Worm (Caenorhabditis elegans) whole organism, mixed stage, embryonic: Measurements from ENCODE around the gene spe-42.
A peak's percentile ranks its signal among the peaks of the same experiment; 100 is the strongest.

Source experiments
- M03D4.4 ChIP-seq: sonication (generic microtip); optimal IDR thresholded peaks from 2 replicates; lab custom pipeline; 2017; ENCODE audit warnings: mild to moderate bottlenecking, missing genetic modification characterization, missing compliant biosample characterization
- bed-3 ChIP-seq: fragments of 200-800 bp; sonication (Bioruptor generic); optimal IDR thresholded peaks from 3 replicates; lab custom pipeline; 2018; ENCODE audit warnings: mild to moderate bottlenecking, missing genetic modification characterization, moderate library complexity, missing compliant biosample characterization
- blmp-1 ChIP-seq: fragments of 150-350 bp; optimal IDR thresholded peaks from 2 replicates; lab custom pipeline; 2014; ENCODE audit warnings: missing biosample characterization, missing genetic modification characterization
- ceh-39 ChIP-seq: fragments of 150-350 bp; optimal IDR thresholded peaks from 2 replicates; lab custom pipeline; 2014; ENCODE audit warnings: missing biosample characterization, missing genetic modification characterization
- ceh-43 ChIP-seq: fragments of 200-800 bp; sonication (Bioruptor generic); optimal IDR thresholded peaks from 2 replicates; lab custom pipeline; 2018; ENCODE audit warnings: mild to moderate bottlenecking, missing genetic modification characterization, moderate library complexity, missing compliant biosample characterization
- ceh-83 ChIP-seq: fragments of 200-800 bp; sonication (Bioruptor generic); optimal IDR thresholded peaks from 2 replicates; lab custom pipeline; 2018; ENCODE audit warnings: mild to moderate bottlenecking, missing genetic modification characterization, missing compliant biosample characterization
- drap-1 ChIP-seq: fragments of 200-800 bp; sonication (Bioruptor generic); optimal IDR thresholded peaks from 3 replicates; lab custom pipeline; 2018; ENCODE audit warnings: mild to moderate bottlenecking, missing genetic modification characterization, missing compliant biosample characterization
- elt-3 ChIP-seq: fragments of 150-350 bp; optimal IDR thresholded peaks from 2 replicates; lab custom pipeline; 2014; ENCODE audit warnings: missing biosample characterization, missing genetic modification characterization
- ham-2 ChIP-seq: fragments of 200-800 bp; sonication (Bioruptor generic); optimal IDR thresholded peaks from 2 replicates; lab custom pipeline; 2018; ENCODE audit warnings: mild to moderate bottlenecking, missing genetic modification characterization, missing compliant biosample characterization
- hlh-1 ChIP-seq: fragments of 150-350 bp; optimal IDR thresholded peaks from 2 replicates; lab custom pipeline; 2014; ENCODE audit warnings: missing biosample characterization, missing genetic modification reagents, missing genetic modification characterization
- lin-32 ChIP-seq: fragments of 200-800 bp; sonication (Bioruptor generic); optimal IDR thresholded peaks from 2 replicates; lab custom pipeline; 2018; ENCODE audit warnings: mild to moderate bottlenecking, missing genetic modification characterization, missing compliant biosample characterization
- lsy-2 ChIP-seq: fragments of 150-350 bp; optimal IDR thresholded peaks from 2 replicates; lab custom pipeline; 2014; ENCODE audit warnings: missing biosample characterization, missing genetic modification characterization
- mab-5 ChIP-seq: fragments of 150-350 bp; optimal IDR thresholded peaks from 2 replicates; lab custom pipeline; 2014; ENCODE audit warnings: missing biosample characterization, missing genetic modification characterization
- mep-1 ChIP-seq: fragments of 150-350 bp; optimal IDR thresholded peaks from 2 replicates; lab custom pipeline; 2017; ENCODE audit warnings: missing biosample characterization, missing genetic modification reagents, missing genetic modification characterization, inconsistent platforms
- mls-2 ChIP-seq: sonication (generic microtip); optimal IDR thresholded peaks from 2 replicates; lab custom pipeline; 2016; ENCODE audit warnings: mild to moderate bottlenecking, missing genetic modification characterization, moderate library complexity, missing compliant biosample characterization
- nhr-12 ChIP-seq: fragments of 150-350 bp; optimal IDR thresholded peaks from 2 replicates; lab custom pipeline; 2014; ENCODE audit warnings: missing biosample characterization, missing genetic modification characterization
- nhr-2 ChIP-seq: fragments of 150-350 bp; optimal IDR thresholded peaks from 2 replicates; lab custom pipeline; 2014; ENCODE audit warnings: missing biosample characterization, missing genetic modification characterization
- nhr-28 ChIP-seq: fragments of 150-350 bp; optimal IDR thresholded peaks from 2 replicates; lab custom pipeline; 2014; ENCODE audit warnings: missing biosample characterization, missing genetic modification characterization
- nhr-76 ChIP-seq: sonication (generic microtip); optimal IDR thresholded peaks from 2 replicates; lab custom pipeline; 2017; ENCODE audit warnings: missing biosample characterization, missing genetic modification characterization
- pha-4 ChIP-seq: fragments of 150-350 bp; optimal IDR thresholded peaks from 2 replicates; lab custom pipeline; 2018; ENCODE audit warnings: missing biosample characterization, missing genetic modification reagents, missing genetic modification characterization
- sem-2 ChIP-seq: fragments of 200-800 bp; sonication (Bioruptor generic); optimal IDR thresholded peaks from 2 replicates; lab custom pipeline; 2018; ENCODE audit warnings: mild to moderate bottlenecking, missing genetic modification characterization, missing compliant biosample characterization
- snpc-4 ChIP-seq: fragments of 150-350 bp; optimal IDR thresholded peaks from 2 replicates; lab custom pipeline; 2014; ENCODE audit warnings: missing biosample characterization, missing genetic modification characterization
- sptf-1 ChIP-seq: sonication (generic microtip); optimal IDR thresholded peaks from 2 replicates; lab custom pipeline; 2017; ENCODE audit warnings: mild to moderate bottlenecking, missing genetic modification characterization, moderate library complexity, missing compliant biosample characterization
- tbx-8 ChIP-seq: fragments of 200-800 bp; sonication (Bioruptor generic); optimal IDR thresholded peaks from 2 replicates; lab custom pipeline; 2018; ENCODE audit warnings: mild to moderate bottlenecking, missing genetic modification characterization, moderate library complexity, missing compliant biosample characterization
- unc-120 ChIP-seq: sonication (generic microtip); optimal IDR thresholded peaks from 2 replicates; lab custom pipeline; 2017; ENCODE audit warnings: missing genetic modification characterization, missing compliant biosample characterization; ENCODE audit not compliant: poor library complexity, severe bottlenecking
- unc-39 ChIP-seq: fragments of 150-350 bp; optimal IDR thresholded peaks from 2 replicates; lab custom pipeline; 2014; ENCODE audit warnings: missing biosample characterization, missing genetic modification characterization
- unc-62 ChIP-seq: fragments of 150-350 bp; optimal IDR thresholded peaks from 2 replicates; lab custom pipeline; 2014; ENCODE audit warnings: missing biosample characterization, missing genetic modification reagents, missing genetic modification characterization
- zip-8 ChIP-seq: fragments of 150-350 bp; optimal IDR thresholded peaks from 2 replicates; lab custom pipeline; 2014; ENCODE audit warnings: missing biosample characterization, missing genetic modification characterization

Gene spe-42

ce11 chrV:11755848-11756247 is 19.1 kb upstream of the spe-42 start:
- no peak for TF ChIP-seq ceh-39 (tag; lab: Kevin White, UChicago)

- TF ChIP-seq unc-120 (tag; lab: Kevin White, UChicago) (no peak), nhr-76 (no peak), ceh-83 (GFP tag; lab: Kevin White, UChicago) (no peak), M03D4.4 (tag; lab: Kevin White, UChicago) (no peak), tbx-8 (GFP tag; lab: Kevin White, UChicago) (no peak), nhr-12 (tag; lab: Kevin White, UChicago) (no peak), lin-32 (GFP tag; lab: Kevin White, UChicago) (no peak)
These were observed 14.7 kb upstream of the spe-42 start for ce11 chrV:11751480-11751879.

- TF ChIP-seq elt-3 (tag; lab: Kevin White, UChicago): no peak
- TF ChIP-seq nhr-2: no peak
- TF ChIP-seq nhr-28 (tag; lab: Kevin White, UChicago): no peak
- no peak for TF ChIP-seq zip-8 (tag; lab: Kevin White, UChicago)
- no peak for TF ChIP-seq mep-1
- no peak for TF ChIP-seq ceh-39 (tag; lab: Kevin White, UChicago)
- no peak for TF ChIP-seq pha-4
- TF ChIP-seq sem-2 (GFP tag; lab: Kevin White, UChicago): no peak
- no peak for TF ChIP-seq ham-2 (GFP tag; lab: Kevin White, UChicago)
- TF ChIP-seq, all 35 proteins: peak for 0
These were observed 4.3 kb upstream of the spe-42 start for ce11 chrV:11741078-11741477.

- TF ChIP-seq bed-3 (GFP tag; lab: Kevin White, UChicago) (no peak), hlh-1 (tag; lab: Kevin White, UChicago) (no peak), lsy-2 (tag; lab: Kevin White, UChicago) (no peak), lin-32 (GFP tag; lab: Kevin White, UChicago) (no peak)
These were observed 3.0 kb upstream of the spe-42 start, which contains the start of gene T04F3.1 for ce11 chrV:11739820-11740219. TSS of gene T04F3.1 (plus strand) at chrV:11740065.

DNA sequence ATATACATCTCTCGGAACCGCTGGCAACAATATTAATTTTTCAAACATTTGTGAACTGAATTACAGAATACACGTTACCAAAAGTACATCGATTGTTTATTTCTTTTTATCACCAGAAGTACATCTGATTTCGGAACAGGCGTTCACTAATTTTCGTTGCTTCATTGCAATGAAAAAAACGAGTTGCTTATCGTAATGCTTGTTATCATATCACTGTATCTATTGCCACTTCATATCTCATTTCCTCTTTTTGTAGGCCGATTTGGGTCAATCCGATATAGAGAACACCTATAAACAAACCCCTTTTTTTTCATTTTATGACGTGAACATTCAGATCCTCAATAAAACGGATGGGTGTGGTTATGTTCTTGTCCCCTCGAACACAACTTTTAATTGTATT is 537 bp upstream of the spe-42 start:
- TF ChIP-seq snpc-4: no peak
- TF ChIP-seq, all 35 proteins: peak for 0

- no peak for TF ChIP-seq unc-120 (tag; lab: Kevin White, UChicago)
- TF ChIP-seq lsy-2 (tag; lab: Kevin White, UChicago): no peak
- TF ChIP-seq mep-1: peak; percentile 58
- TF ChIP-seq sem-2 (GFP tag; lab: Kevin White, UChicago): no peak
- TF ChIP-seq mls-2: no peak
- no peak for TF ChIP-seq nhr-2
- TF ChIP-seq M03D4.4 (tag; lab: Kevin White, UChicago): no peak
These were observed 3.3 kb downstream of the spe-42 start, which contains the start of gene npp-22 for ce11 chrV:11733460-11733859. TSS of gene npp-22 (minus strand) at chrV:11733472.

ce11 chrV:11732049-11732448 is 4.7 kb downstream of the spe-42 start:
- no peak for TF ChIP-seq zip-8 (tag; lab: Kevin White, UChicago)
- no peak for TF ChIP-seq snpc-4
- TF ChIP-seq ceh-39 (tag; lab: Kevin White, UChicago): no peak
- no peak for TF ChIP-seq bed-3 (GFP tag; lab: Kevin White, UChicago)

ce11 chrV:11730060-11730459 is 6.7 kb downstream of the spe-42 start, which contains the start of gene rhr-2:
TSS of gene rhr-2 (minus strand) at chrV:11730160.
- TF ChIP-seq blmp-1 (tag; lab: Kevin White, UChicago): no peak

DNA sequence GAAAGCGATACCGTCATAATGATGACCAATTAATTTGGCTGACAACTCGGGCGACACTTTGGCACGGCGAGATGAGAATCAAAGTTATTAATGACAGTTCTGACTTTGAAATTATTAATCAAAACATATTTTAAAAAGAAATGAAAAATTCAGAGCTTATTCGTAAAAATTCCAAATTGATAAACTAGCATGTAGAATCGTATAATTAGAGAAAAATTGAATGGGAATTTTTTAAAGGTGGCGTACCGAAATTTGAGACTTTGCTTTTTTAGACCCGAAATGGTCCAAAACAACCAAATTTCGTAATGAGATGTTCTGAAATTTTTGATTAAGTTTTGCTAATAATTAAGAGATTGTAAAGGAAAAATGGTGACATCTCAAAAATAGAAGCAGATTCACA is 10.8 kb downstream of the spe-42 start, which contains the start of gene daf-11:
Gene daf-11, minus strand, starts transcription at position 101 of the 400 bp plus-strand sequence.
- TF ChIP-seq M03D4.4 (tag; lab: Kevin White, UChicago) (no peak), sptf-1 (no peak), nhr-2 (no peak), snpc-4 (no peak), ceh-39 (tag; lab: Kevin White, UChicago) (no peak), mep-1 (no peak), unc-62 (no peak), mab-5 (tag; lab: Kevin White, UChicago) (no peak), elt-3 (tag; lab: Kevin White, UChicago) (no peak), nhr-76 (no peak), drap-1 (GFP tag; lab: Kevin White, UChicago) (no peak), unc-120 (tag; lab: Kevin White, UChicago) (no peak), pha-4 (no peak), ceh-43 (GFP tag; lab: Kevin White, UChicago) (no peak), unc-39 (tag; lab: Kevin White, UChicago) (no peak), mls-2 (no peak), ceh-83 (GFP tag; lab: Kevin White, UChicago) (no peak), blmp-1 (tag; lab: Kevin White, UChicago) (no peak)
- TF ChIP-seq, all 35 proteins: peak for 0
